Worm (Caenorhabditis elegans) whole organism, L1 larva: Measurements from ENCODE around the gene F10E9.11.
A peak's percentile ranks its signal among the peaks of the same experiment; 100 is the strongest.

Source experiments
- aly-2 ChIP-seq: fragments of 150-350 bp; optimal IDR thresholded peaks from 2 replicates; lab custom pipeline; 2014; ENCODE audit warnings: missing biosample characterization, missing genetic modification characterization
- dpl-1 ChIP-seq, 3 experiments: fragments of 150-350 bp in 2 of 3; sonication (generic microtip) in 1 of 3; optimal IDR thresholded peaks; 2 replicates each; lab custom pipeline; 2014 to 2017; ENCODE audit warnings: missing biosample characterization in 3 of 3, missing genetic modification characterization in 3 of 3, missing genetic modification reagents in 3 of 3
- dsc-1 ChIP-seq: sonication (generic microtip); optimal IDR thresholded peaks from 2 replicates; lab custom pipeline; 2016; ENCODE audit warnings: mild to moderate bottlenecking, missing genetic modification characterization, missing compliant biosample characterization
- lin-39 ChIP-seq: fragments of 150-350 bp; optimal IDR thresholded peaks from 2 replicates; lab custom pipeline; 2014; ENCODE audit warnings: missing biosample characterization, missing genetic modification reagents, missing genetic modification characterization
- nhr-11 ChIP-seq: fragments of 150-350 bp; optimal IDR thresholded peaks from 2 replicates; lab custom pipeline; 2014; ENCODE audit warnings: missing biosample characterization, missing genetic modification characterization

ce11 chrIII:8287519-8287918 is 31.5 kb downstream of the F10E9.11 start:
- TF ChIP-seq lin-39 (tag; lab: Kevin White, UChicago) (no peak), nhr-11 (tag; lab: Kevin White, UChicago) (no peak), dsc-1 (tag; lab: Kevin White, UChicago) (peak; percentile 55), dpl-1 (GFP tag; optimal IDR thresholded peaks at IDR 0.05; lab: Kevin White, UChicago) (peak in 1 of 3 experiments; percentile 6), aly-2 (tag; lab: Kevin White, UChicago) (no peak)
